Worm (Caenorhabditis elegans): ENCODE data around the gene daf-19.

ce11 chrII:10137358-10137757, 31.8 kb downstream of the daf-19 start, which contains the start of gene phg-1:
- TF ChIP-seq lin-15B (tag; optimal IDR thresholded peaks at IDR 0.05), result no peak
- no peak for TF ChIP-seq nhr-76 (tag; optimal IDR thresholded peaks at IDR 0.05)
- TF ChIP-seq nhr-77 (tag; optimal IDR thresholded peaks at IDR 0.05), result no peak
- TF ChIP-seq pag-3 (tag; optimal IDR thresholded peaks at IDR 0.05; ENCODE audit: borderline replicate concordance, insufficient read depth), result no peak
- TF ChIP-seq irx-1 (tag; optimal IDR thresholded peaks at IDR 0.05), result no peak
- TF ChIP-seq nhr-19 (GFP tag; conservative IDR thresholded peaks at IDR 0.05), result no peak
- TF ChIP-seq tbx-2 (tag; optimal IDR thresholded peaks at IDR 0.05), result no peak
- TF ChIP-seq nhr-84 (tag; optimal IDR thresholded peaks at IDR 0.05), result no peak
- no peak for TF ChIP-seq ama-1 (optimal IDR thresholded peaks at IDR 0.05)
- no peak for TF ChIP-seq unc-130 (tag; optimal IDR thresholded peaks at IDR 0.05)
- TF ChIP-seq lin-13 (GFP tag; optimal IDR thresholded peaks at IDR 0.05), result no peak

All from whole organism, L1 larva.